Worm (Caenorhabditis elegans) whole organism, early embryonic: ENCODE data around the gene R09H10.7.

Experiments used
- F13C5.2 ChIP-seq: sonication (generic microtip); optimal IDR thresholded peaks from 2 replicates; lab custom pipeline; 2017; ENCODE audit warnings: mild to moderate bottlenecking, missing genetic modification characterization, inconsistent platforms, missing compliant biosample characterization
- aly-1 ChIP-seq: sonication (generic microtip); optimal IDR thresholded peaks from 2 replicates; lab custom pipeline; 2016; ENCODE audit warnings: missing genetic modification characterization, missing compliant biosample characterization
- ama-1 ChIP-seq: fragments of 150-350 bp; optimal IDR thresholded peaks from 2 replicates; lab custom pipeline; 2014
- ceh-13 ChIP-seq: fragments of 200-800 bp; sonication (Bioruptor generic); optimal IDR thresholded peaks from 2 replicates; lab custom pipeline; 2018; ENCODE audit warnings: mild to moderate bottlenecking, missing genetic modification characterization, missing compliant biosample characterization
- ceh-36 ChIP-seq: sonication (generic microtip); optimal IDR thresholded peaks from 2 replicates; lab custom pipeline; 2016; ENCODE audit warnings: missing genetic modification characterization, inconsistent platforms, missing compliant biosample characterization
- ets-7 ChIP-seq: sonication (generic microtip); optimal IDR thresholded peaks from 2 replicates; lab custom pipeline; 2016; ENCODE audit warnings: missing genotype, missing genetic modification characterization, missing compliant biosample characterization
- flt-1 ChIP-seq: fragments of 200-800 bp; sonication (Bioruptor generic); IDR thresholded peaks from 2 replicates; pipeline ENCODE4 v1.3.6; 2022; ENCODE audit warnings: missing genetic modification characterization, missing compliant biosample characterization
- hnd-1 ChIP-seq: sonication (generic microtip); optimal IDR thresholded peaks from 2 replicates; lab custom pipeline; 2016; ENCODE audit warnings: missing genetic modification characterization, missing compliant biosample characterization
- pes-1 ChIP-seq: fragments of 200-800 bp; sonication (Bioruptor generic); IDR thresholded peaks from 2 replicates; pipeline ENCODE4 v1.3.6; 2022; ENCODE audit warnings: missing genetic modification reagents, missing genetic modification characterization, missing compliant biosample characterization
- sea-1 ChIP-seq: fragments of 200-800 bp; sonication (Bioruptor generic); conservative IDR thresholded peaks from 2 replicates; pipeline ENCODE4 v1.3.6; 2022; ENCODE audit warnings: missing genetic modification characterization, missing compliant biosample characterization
- tbx-11 ChIP-seq: fragments of 200-800 bp; sonication (Bioruptor generic); IDR thresholded peaks from 2 replicates; pipeline ENCODE4 v1.3.6; 2022; ENCODE audit warnings: missing genetic modification characterization, missing compliant biosample characterization
- tbx-37 ChIP-seq: fragments of 200-800 bp; sonication (Bioruptor generic); conservative IDR thresholded peaks from 2 replicates; pipeline ENCODE4 v1.3.6; 2022; ENCODE audit warnings: missing genetic modification reagents, missing genetic modification characterization, missing compliant biosample characterization
- tra-4 ChIP-seq: sonication (generic microtip); optimal IDR thresholded peaks from 2 replicates; lab custom pipeline; 2017; ENCODE audit warnings: missing genetic modification characterization, missing compliant biosample characterization

DNA sequence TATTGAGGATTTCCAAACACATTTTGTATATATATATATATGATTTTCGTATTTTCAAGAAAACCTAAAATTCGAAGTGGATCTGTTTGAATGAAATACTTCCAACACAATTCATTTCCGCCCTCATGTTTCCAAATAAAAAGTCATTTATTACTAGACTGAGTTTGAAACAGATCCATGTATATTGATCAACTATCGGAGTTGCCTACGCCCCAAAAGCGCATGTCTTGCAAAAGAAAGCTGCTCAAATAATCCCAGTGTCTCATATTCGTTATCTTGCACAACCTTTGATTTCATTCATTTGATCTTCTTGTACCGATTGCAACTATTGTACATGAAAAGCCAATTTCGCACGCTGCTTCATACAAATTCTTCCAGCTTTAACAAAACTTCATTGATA, 18.3 kb upstream of the R09H10.7 start, which contains the start of gene R09H10.2:
- TF ChIP-seq ama-1 (no peak), aly-1 (no peak), tbx-11 (GFP tag; lab: Robert Waterston, UW) (no peak), ets-7 (no peak), sea-1 (GFP tag; lab: Robert Waterston, UW) (no peak), pes-1 (GFP tag; lab: Robert Waterston, UW) (no peak), ceh-13 (GFP tag; lab: Kevin White, UChicago) (no peak), hnd-1 (tag; lab: Kevin White, UChicago) (no peak), ceh-36 (tag; lab: Kevin White, UChicago) (no peak), tbx-37 (no peak), flt-1 (no peak), F13C5.2 (tag; lab: Kevin White, UChicago) (no peak), tra-4 (tag; lab: Kevin White, UChicago) (no peak)
